Worm (Caenorhabditis elegans): ENCODE measurements around the gene srh-17.

DNA sequence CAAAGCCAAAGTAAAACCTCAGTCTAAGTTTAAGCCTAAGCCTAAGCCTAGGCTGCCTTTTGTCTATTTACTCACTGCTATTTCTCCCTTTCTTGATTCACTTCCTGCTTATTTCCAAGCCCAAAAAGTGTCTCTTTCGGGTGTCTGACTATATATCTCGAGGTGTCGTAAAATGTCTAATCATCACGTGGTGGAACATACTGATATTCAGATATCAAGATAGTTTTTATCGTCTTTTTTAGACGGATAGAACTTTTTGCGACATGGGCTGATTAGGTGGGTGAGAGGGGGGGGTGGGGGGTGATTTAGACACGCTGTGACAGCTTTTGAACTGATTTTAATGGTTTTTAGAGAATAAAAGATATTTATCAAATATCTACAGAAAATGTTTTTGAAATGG lies 4.1 kb upstream of the srh-17 start:
- no peak for TF ChIP-seq eyg-1 (tag; optimal IDR thresholded peaks at IDR 0.05)
- TF ChIP-seq hlh-30 (tag; optimal IDR thresholded peaks at IDR 0.05; ENCODE audit: insufficient read depth), result no peak
- no peak for TF ChIP-seq dmd-4 (tag; optimal IDR thresholded peaks at IDR 0.05; ENCODE audit: borderline replicate concordance)
- no peak for TF ChIP-seq Y22D7AL.16 (tag; optimal IDR thresholded peaks at IDR 0.05)
- TF ChIP-seq tbx-2 (tag; optimal IDR thresholded peaks at IDR 0.05), result no peak
- TF ChIP-seq ceh-19 (GFP tag; optimal IDR thresholded peaks at IDR 0.05), result no peak
- TF ChIP-seq che-1 (tag; optimal IDR thresholded peaks at IDR 0.05), result no peak
- TF ChIP-seq hlh-6 (tag; optimal IDR thresholded peaks at IDR 0.05), result no peak
- TF ChIP-seq ref-2 (tag; optimal IDR thresholded peaks at IDR 0.05), result no peak

Data from whole organism, late embryonic.